Fruit fly (Drosophila melanogaster): ENCODE data around the gene CG9915.

The CG9915 gene

dm6 chrX:16335107-16335642, 22.2 kb upstream of the CG9915 start (continued):
- TF ChIP-seq Eip74EF (GFP tag; optimal IDR thresholded peaks at IDR 0.05) = peak in 1 of 2 experiments; percentile 14
- peak in 1 of 2 experiments; percentile 18 for TF ChIP-seq crp (GFP tag; optimal IDR thresholded peaks at IDR 0.05)
- no peak for TF ChIP-seq pita (GFP tag; optimal IDR thresholded peaks at IDR 0.05)
- no peak for TF ChIP-seq tx (GFP tag; optimal IDR thresholded peaks at IDR 0.05)
- TF ChIP-seq lov (optimal IDR thresholded peaks at IDR 0.05) = no peak
- TF ChIP-seq lov (GFP tag; IDR thresholded peaks at IDR 0.05) = peak; percentile 81; the same call in 2 of the 3 replicates
- TF ChIP-seq Meics (GFP tag; optimal IDR thresholded peaks at IDR 0.05) = peak; percentile 78
- TF ChIP-seq chif (GFP tag; optimal IDR thresholded peaks at IDR 0.05) = peak; percentile 33 to 53
- no peak for TF ChIP-seq CG31388 (GFP tag; optimal IDR thresholded peaks at IDR 0.05)
- TF ChIP-seq HLH4C (GFP tag; IDR thresholded peaks at IDR 0.05; ENCODE audit: partially characterized antibody) = no peak
- no peak for TF ChIP-seq CG6683 (GFP tag; optimal IDR thresholded peaks at IDR 0.05)
- TF ChIP-seq ci (GFP tag; IDR thresholded peaks at IDR 0.05) = peak; percentile 90
- TF ChIP-seq CG17385 (GFP tag; optimal IDR thresholded peaks at IDR 0.05) = peak; percentile 90
- no peak; the same call in 2 of the 3 replicates for TF ChIP-seq CG3726 (GFP tag; IDR thresholded peaks at IDR 0.05)
- peak; percentile 16 for TF ChIP-seq CG30431 (GFP tag; optimal IDR thresholded peaks at IDR 0.05)
- TF ChIP-seq dpn (GFP tag; optimal IDR thresholded peaks at IDR 0.05) = peak; percentile 73 to 80
- peak; percentile 83 for TF ChIP-seq Gug (GFP tag; IDR thresholded peaks at IDR 0.05)
- no peak for TF ChIP-seq cg (GFP tag; optimal IDR thresholded peaks at IDR 0.05)
- TF ChIP-seq fu2 (GFP tag; optimal IDR thresholded peaks at IDR 0.05) = peak; percentile 60
- TF ChIP-seq kah (GFP tag; optimal IDR thresholded peaks at IDR 0.05) = peak; percentile 26
- TF ChIP-seq bowl (GFP tag; IDR thresholded peaks at IDR 0.05) = 0 out of 2 replicates have a peak, but pooled peaks have one; percentile 46
- TF ChIP-seq CG17186 (GFP tag; optimal IDR thresholded peaks at IDR 0.05) = no peak
- TF ChIP-seq da (GFP tag; optimal IDR thresholded peaks at IDR 0.05) = no peak
- no peak for TF ChIP-seq Lhr (GFP tag; optimal IDR thresholded peaks at IDR 0.05)
- TF ChIP-seq Dp (GFP tag; optimal IDR thresholded peaks at IDR 0.05) = no peak
- TF ChIP-seq twi (tag; optimal IDR thresholded peaks at IDR 0.05) = no peak
- TF ChIP-seq unc-4 (GFP tag; IDR thresholded peaks at IDR 0.05; ENCODE audit: partially characterized antibody) = no peak
- TF ChIP-seq CG15011 (GFP tag; optimal IDR thresholded peaks at IDR 0.05) = peak; percentile 37
- peak; percentile 73 for TF ChIP-seq tgo (GFP tag; IDR thresholded peaks at IDR 0.05)
- no peak for TF ChIP-seq bigmax (GFP tag; optimal IDR thresholded peaks at IDR 0.05)
- TF ChIP-seq CG7556 (GFP tag; optimal IDR thresholded peaks at IDR 0.05) = peak; percentile 68
- no peak for TF ChIP-seq en (GFP tag; optimal IDR thresholded peaks at IDR 0.05)
- TF ChIP-seq so (GFP tag; IDR thresholded peaks at IDR 0.05) = peak; percentile 86
- TF ChIP-seq Mes4 (GFP tag; optimal IDR thresholded peaks at IDR 0.05) = peak; percentile 49
- peak; percentile 53 for TF ChIP-seq CG6272 (GFP tag; IDR thresholded peaks at IDR 0.05)
- no peak for TF ChIP-seq bbx (GFP tag; IDR thresholded peaks at IDR 0.05; ENCODE audit: partially characterized antibody)
- TF ChIP-seq br (optimal IDR thresholded peaks at IDR 0.05) = no peak
- peak; percentile 60 for TF ChIP-seq her (GFP tag; optimal IDR thresholded peaks at IDR 0.05)
- TF ChIP-seq tna (GFP tag; IDR thresholded peaks at IDR 0.05; ENCODE audit: partially characterized antibody) = peak; percentile 14; the same call in 1 of the 2 replicates
- TF ChIP-seq Dad (GFP tag; optimal IDR thresholded peaks at IDR 0.05) = peak; percentile 75
- TF ChIP-seq fd3F (GFP tag; optimal IDR thresholded peaks at IDR 0.05) = peak; percentile 63
- peak; percentile 70 for TF ChIP-seq Ada2b (GFP tag; IDR thresholded peaks at IDR 0.05)
- peak; percentile 55; the same call in 1 of the 2 replicates for TF ChIP-seq CG7372 (GFP tag; IDR thresholded peaks at IDR 0.05)
- TF ChIP-seq disco-r (GFP tag; optimal IDR thresholded peaks at IDR 0.05) = peak; percentile 33
- TF ChIP-seq CG16815 (GFP tag; optimal IDR thresholded peaks at IDR 0.05) = peak; percentile 36
- TF ChIP-seq z (GFP tag; IDR thresholded peaks at IDR 0.05) = 0 out of 3 replicates have a peak, but pooled peaks have one; percentile 40
- TF ChIP-seq CG12104 (GFP tag; optimal IDR thresholded peaks at IDR 0.05) = peak; percentile 73
- no peak for TF ChIP-seq yki (optimal IDR thresholded peaks at IDR 0.05)
- TF ChIP-seq dmrt11E (tag; optimal IDR thresholded peaks at IDR 0.05) = peak; percentile 8
- no peak for TF ChIP-seq Kr (GFP tag; optimal IDR thresholded peaks at IDR 0.05)
- peak; percentile 61 for TF ChIP-seq Ssrp (tag; optimal IDR thresholded peaks at IDR 0.05)

Measured in whole organism, embryonic.